Worm (Caenorhabditis elegans) whole organism, L3 larva: ENCODE data around the gene fbxo-11.2.

ENCODE experiments used
- R02D3.7 ChIP-seq: fragments of 150-350 bp; optimal IDR thresholded peaks from 2 replicates; lab custom pipeline; 2014; ENCODE audit warnings: missing biosample characterization, missing genetic modification characterization
- ZK546.5 ChIP-seq: sonication (generic microtip); optimal IDR thresholded peaks from 2 replicates; lab custom pipeline; 2017; ENCODE audit warnings: missing biosample characterization, missing genetic modification characterization
- aly-2 ChIP-seq: fragments of 150-350 bp; optimal IDR thresholded peaks from 2 replicates; lab custom pipeline; 2014; ENCODE audit warnings: missing biosample characterization, missing genetic modification characterization
- ama-1 ChIP-seq: fragments of 150-350 bp; optimal IDR thresholded peaks from 2 replicates; lab custom pipeline; 2018
- ceh-16 ChIP-seq: sonication (generic microtip); optimal IDR thresholded peaks from 2 replicates; lab custom pipeline; 2017; ENCODE audit warnings: missing biosample characterization, missing genetic modification characterization
- ceh-28 ChIP-seq: fragments of 150-350 bp; optimal IDR thresholded peaks from 2 replicates; lab custom pipeline; 2014; ENCODE audit warnings: missing biosample characterization, missing genetic modification reagents, missing genetic modification characterization
- ceh-82 ChIP-seq: fragments of 150-350 bp; optimal IDR thresholded peaks from 2 replicates; lab custom pipeline; 2014; ENCODE audit warnings: missing biosample characterization, missing genetic modification characterization
- egl-5 ChIP-seq: fragments of 150-350 bp; optimal IDR thresholded peaks from 2 replicates; lab custom pipeline; 2017; ENCODE audit warnings: missing biosample characterization, missing genetic modification reagents, missing genetic modification characterization, inconsistent platforms
- elt-2 ChIP-seq: sonication (generic microtip); optimal IDR thresholded peaks from 2 replicates; lab custom pipeline; 2016; ENCODE audit warnings: missing genetic modification reagents, mild to moderate bottlenecking, missing genetic modification characterization, missing compliant biosample characterization
- elt-3 ChIP-seq, 3 experiments: fragments of 150-350 bp in 1 of 3; sonication (generic microtip) in 2 of 3; optimal IDR thresholded peaks; 2 replicates in 2 of 3; 4 replicates in 1 of 3; lab custom pipeline; 2014 to 2017; ENCODE audit warnings: missing biosample characterization in 3 of 3, missing genetic modification characterization in 3 of 3
- fkh-10 ChIP-seq: sonication (generic microtip); optimal IDR thresholded peaks from 2 replicates; lab custom pipeline; 2017; ENCODE audit warnings: missing biosample characterization, missing genetic modification reagents, missing genetic modification characterization
- fkh-2 ChIP-seq: fragments of 150-350 bp; optimal IDR thresholded peaks from 2 replicates; lab custom pipeline; 2014; ENCODE audit warnings: missing biosample characterization, missing genetic modification reagents, missing genetic modification characterization
- fos-1 ChIP-seq: fragments of 150-350 bp; optimal IDR thresholded peaks from 2 replicates; lab custom pipeline; 2014; ENCODE audit warnings: missing biosample characterization, missing genetic modification characterization
- hmg-11 ChIP-seq: sonication (generic microtip); optimal IDR thresholded peaks from 2 replicates; lab custom pipeline; 2016; ENCODE audit warnings: missing genetic modification characterization, missing compliant biosample characterization
- jun-1 ChIP-seq: fragments of 150-350 bp; optimal IDR thresholded peaks from 2 replicates; lab custom pipeline; 2014; ENCODE audit warnings: missing biosample characterization, missing genetic modification reagents, missing genetic modification characterization
- lin-15B ChIP-seq: fragments of 150-350 bp; optimal IDR thresholded peaks from 2 replicates; lab custom pipeline; 2014; ENCODE audit warnings: missing biosample characterization, missing genetic modification characterization
- lsy-12 ChIP-seq: sonication (generic microtip); optimal IDR thresholded peaks from 2 replicates; lab custom pipeline; 2016; ENCODE audit warnings: mild to moderate bottlenecking, missing genetic modification characterization, missing compliant biosample characterization
- mdl-1 ChIP-seq: fragments of 150-350 bp; optimal IDR thresholded peaks from 2 replicates; lab custom pipeline; 2014; ENCODE audit warnings: missing biosample characterization, missing genetic modification characterization
- mml-1 ChIP-seq: fragments of 150-350 bp; sonication (generic microtip); optimal IDR thresholded peaks from 3 replicates; lab custom pipeline; 2014; ENCODE audit warnings: missing biosample characterization, missing genetic modification characterization
- nfya-1 ChIP-seq: sonication (generic microtip); optimal IDR thresholded peaks from 2 replicates; lab custom pipeline; 2017; ENCODE audit warnings: missing genetic modification characterization, mild to moderate bottlenecking, missing compliant biosample characterization, antibody characterized with exemption, moderate library complexity; ENCODE audit not compliant: insufficient read depth
- nhr-11 ChIP-seq: fragments of 150-350 bp; optimal IDR thresholded peaks from 2 replicates; lab custom pipeline; 2014; ENCODE audit warnings: missing biosample characterization, missing genetic modification characterization
- nhr-12 ChIP-seq: fragments of 150-350 bp; optimal IDR thresholded peaks from 2 replicates; lab custom pipeline; 2014; ENCODE audit warnings: missing biosample characterization, missing genetic modification characterization
- nhr-23 ChIP-seq: fragments of 150-350 bp; optimal IDR thresholded peaks from 2 replicates; lab custom pipeline; 2014; ENCODE audit warnings: missing biosample characterization, missing genetic modification reagents, missing genetic modification characterization
- nhr-237 ChIP-seq: fragments of 150-350 bp; optimal IDR thresholded peaks from 2 replicates; lab custom pipeline; 2014; ENCODE audit warnings: missing biosample characterization, missing genetic modification characterization
- nhr-25 ChIP-seq: sonication (generic microtip); optimal IDR thresholded peaks from 2 replicates; lab custom pipeline; 2017; ENCODE audit warnings: missing biosample characterization, missing genetic modification characterization
- nhr-28 ChIP-seq: fragments of 150-350 bp; optimal IDR thresholded peaks from 2 replicates; lab custom pipeline; 2014; ENCODE audit warnings: missing biosample characterization, missing genetic modification characterization
- nhr-43 ChIP-seq: sonication (generic microtip); optimal IDR thresholded peaks from 2 replicates; lab custom pipeline; 2016; ENCODE audit warnings: mild to moderate bottlenecking, missing genetic modification characterization, missing compliant biosample characterization; ENCODE audit not compliant: poor library complexity, severe bottlenecking
- nhr-76 ChIP-seq: fragments of 150-350 bp; sonication (generic microtip); optimal IDR thresholded peaks from 5 replicates; lab custom pipeline; 2014; ENCODE audit warnings: missing biosample characterization, missing genetic modification characterization
- nhr-77 ChIP-seq: fragments of 150-350 bp; optimal IDR thresholded peaks from 2 replicates; lab custom pipeline; 2014; ENCODE audit warnings: missing biosample characterization, missing genetic modification characterization
- pha-4 ChIP-seq: fragments of 150-350 bp; optimal IDR thresholded peaks from 2 replicates; lab custom pipeline; 2014; ENCODE audit warnings: missing biosample characterization, missing genetic modification reagents, missing genetic modification characterization
- sea-2 ChIP-seq: fragments of 150-350 bp; sonication (generic microtip); optimal IDR thresholded peaks from 4 replicates; lab custom pipeline; 2014; ENCODE audit warnings: missing biosample characterization, missing genetic modification reagents, missing genetic modification characterization
- skn-1 ChIP-seq: fragments of 150-350 bp; optimal IDR thresholded peaks from 2 replicates; lab custom pipeline; 2014; ENCODE audit warnings: missing biosample characterization, missing genetic modification characterization
- snpc-4 ChIP-seq: fragments of 150-350 bp; optimal IDR thresholded peaks from 2 replicates; lab custom pipeline; 2014; ENCODE audit warnings: missing biosample characterization, missing genetic modification characterization
- unc-39 ChIP-seq: sonication (generic microtip); optimal IDR thresholded peaks from 4 replicates; lab custom pipeline; 2017; ENCODE audit warnings: missing biosample characterization, missing genetic modification characterization
- ztf-11 ChIP-seq: fragments of 150-350 bp; optimal IDR thresholded peaks from 2 replicates; lab custom pipeline; 2014; ENCODE audit warnings: missing biosample characterization, missing genetic modification characterization
- ztf-4 ChIP-seq: fragments of 150-350 bp; optimal IDR thresholded peaks from 2 replicates; lab custom pipeline; 2014; ENCODE audit warnings: missing biosample characterization, missing genetic modification characterization

fbxo-11.2 gene

DNA sequence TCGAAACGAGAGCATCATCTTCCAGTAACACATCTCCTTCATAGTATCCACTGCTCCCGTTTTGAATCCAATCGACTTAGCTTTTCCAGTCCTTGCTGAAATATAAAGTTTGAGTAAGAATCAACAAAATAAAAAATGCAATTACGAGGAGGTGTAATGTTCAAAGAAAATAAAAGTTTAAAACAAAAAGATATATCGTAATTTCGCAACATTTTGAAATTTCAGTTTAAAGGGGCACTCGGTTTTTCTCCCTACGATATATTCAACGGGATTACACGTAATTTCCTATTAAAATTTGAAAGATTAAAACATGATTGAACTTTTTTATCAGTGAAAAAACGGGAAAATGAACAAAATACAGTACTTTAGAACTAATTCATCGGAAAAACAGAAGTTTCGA lies 37.0 kb downstream of the fbxo-11.2 start, which contains the start of gene Y34F4.3:
Gene Y34F4.3, minus strand, starts transcription at position 101 of the 400 bp plus-strand sequence.
- TF ChIP-seq sea-2 (GFP tag; lab: Kevin White, UChicago), result no peak

DNA sequence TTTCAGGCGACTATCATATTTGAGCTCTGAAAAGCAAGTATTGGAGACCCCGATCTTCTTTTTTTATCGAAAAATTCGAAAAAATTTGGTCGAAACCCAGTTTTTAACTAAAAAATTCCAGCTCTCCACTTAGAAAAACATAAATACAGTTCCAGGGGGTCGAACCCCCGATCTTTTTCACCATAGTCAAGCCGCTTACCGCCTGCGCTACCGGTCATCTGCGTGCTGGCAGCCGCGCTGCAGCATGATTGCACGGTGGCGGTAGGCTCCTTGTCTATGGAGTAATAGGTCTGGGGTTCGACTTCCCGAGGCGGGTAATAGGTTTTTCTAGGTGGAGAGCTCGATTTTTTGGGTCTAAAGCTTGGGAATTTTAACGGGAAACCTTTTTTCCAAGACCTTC lies 43.3 kb downstream of the fbxo-11.2 start, which contains the start of gene clc-24:
Gene clc-24, plus strand, starts transcription at position 263 of the 400 bp plus-strand sequence.
- TF ChIP-seq nhr-11 (tag; lab: Kevin White, UChicago), result no peak
- no peak for TF ChIP-seq R02D3.7 (tag; lab: Kevin White, UChicago)
- TF ChIP-seq ceh-16 (tag; lab: Kevin White, UChicago), result no peak
- no peak for TF ChIP-seq elt-2 (tag; lab: Kevin White, UChicago)
- no peak for TF ChIP-seq nhr-76
- TF ChIP-seq ztf-11 (tag; lab: Kevin White, UChicago), result no peak
- TF ChIP-seq jun-1 (tag; lab: Kevin White, UChicago), result no peak
- no peak for TF ChIP-seq fos-1 (tag; lab: Kevin White, UChicago)
- no peak for TF ChIP-seq pha-4 (tag; lab: Kevin White, UChicago)
- no peak for TF ChIP-seq ama-1
- no peak for TF ChIP-seq elt-3 (tag; optimal IDR thresholded peaks at IDR 0.05; lab: Kevin White, UChicago)
- TF ChIP-seq fkh-2 (tag; lab: Kevin White, UChicago), result no peak
- TF ChIP-seq nhr-25 (tag; lab: Kevin White, UChicago), result no peak
- no peak for TF ChIP-seq nhr-23
- no peak for TF ChIP-seq ztf-4 (tag; lab: Kevin White, UChicago)
- no peak for TF ChIP-seq aly-2 (tag; lab: Kevin White, UChicago)
- TF ChIP-seq lsy-12, result no peak
- TF ChIP-seq unc-39, result no peak
- TF ChIP-seq ceh-28 (tag; lab: Kevin White, UChicago), result no peak
- TF ChIP-seq egl-5 (tag; lab: Kevin White, UChicago), result no peak

DNA sequence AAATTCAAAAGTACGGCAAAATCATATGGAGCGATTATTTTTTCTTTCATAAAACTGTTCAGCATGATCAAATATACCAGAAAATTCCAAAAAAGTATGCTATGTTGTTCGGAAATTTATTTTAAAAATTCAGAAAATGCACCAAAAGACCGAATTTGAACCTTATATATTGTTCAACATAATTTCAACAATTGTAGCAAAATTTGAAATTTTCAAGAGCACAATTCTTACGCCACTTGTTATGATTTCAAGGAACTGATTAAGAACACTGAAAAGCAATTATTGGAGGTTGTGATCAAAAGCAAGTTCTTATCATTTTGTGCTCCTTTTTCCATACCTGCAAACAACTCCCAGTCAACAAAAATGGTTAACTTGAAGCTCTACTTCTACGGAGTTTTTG lies 45.0 kb downstream of the fbxo-11.2 start, which contains the start of gene clc-27:
Gene clc-27, plus strand, starts transcription at position 301 of the 400 bp plus-strand sequence.
- no peak for TF ChIP-seq ceh-28 (tag; lab: Kevin White, UChicago)
- no peak for TF ChIP-seq hmg-11 (tag; lab: Kevin White, UChicago)
- no peak for TF ChIP-seq lin-15B
- no peak for TF ChIP-seq nhr-12 (tag; lab: Kevin White, UChicago)
- TF ChIP-seq nfya-1, result no peak
- TF ChIP-seq nhr-25 (tag; lab: Kevin White, UChicago), result no peak
- no peak for TF ChIP-seq nhr-28 (tag; lab: Kevin White, UChicago)
- TF ChIP-seq lsy-12, result no peak
- TF ChIP-seq nhr-77 (tag; lab: Kevin White, UChicago), result no peak
- no peak for TF ChIP-seq jun-1 (tag; lab: Kevin White, UChicago)
- TF ChIP-seq nhr-237, result no peak
- no peak for TF ChIP-seq nhr-76
- TF ChIP-seq elt-3 (tag; optimal IDR thresholded peaks at IDR 0.05; lab: Kevin White, UChicago), result no peak

DNA sequence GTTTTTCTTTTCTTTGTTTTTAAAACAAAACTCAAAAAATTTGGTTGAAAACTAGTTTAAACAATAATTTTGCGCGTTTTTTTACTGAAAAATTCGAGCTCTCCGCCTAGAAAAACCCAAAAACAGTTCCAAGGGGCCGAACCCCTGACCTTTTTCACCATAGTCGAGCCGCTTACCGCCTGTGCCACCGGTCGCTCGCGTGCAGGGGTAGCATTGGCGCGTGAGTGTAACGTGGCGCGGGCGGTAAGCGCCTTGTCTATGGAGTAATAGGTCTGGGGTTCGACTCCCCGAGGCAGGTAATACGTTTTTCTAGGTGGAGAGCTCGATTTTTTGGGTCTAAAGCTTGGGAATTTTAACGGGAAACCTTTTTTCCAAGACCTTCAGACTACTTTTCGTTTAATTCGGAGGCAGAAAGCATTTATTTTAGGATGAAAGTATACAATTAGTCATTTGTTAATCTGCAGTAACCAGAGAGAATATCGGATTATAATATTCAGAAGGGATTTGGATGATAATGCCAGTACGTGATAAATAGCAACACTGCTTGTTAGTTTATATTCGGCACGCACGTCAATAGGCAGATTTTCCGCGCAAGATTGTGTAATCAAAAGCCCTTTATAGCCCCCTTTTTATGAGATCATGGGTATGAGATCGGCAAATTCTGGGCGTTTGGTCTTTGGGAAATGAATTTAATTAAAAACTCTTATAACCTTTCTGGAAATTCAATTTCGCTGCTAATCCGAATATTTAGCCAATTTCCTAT lies 45.7 kb downstream of the fbxo-11.2 start:
- TF ChIP-seq ztf-11 (tag; lab: Kevin White, UChicago) (no peak), nhr-25 (tag; lab: Kevin White, UChicago) (no peak), mml-1 (tag; lab: Kevin White, UChicago) (no peak), ceh-82 (tag; lab: Kevin White, UChicago) (no peak), mdl-1 (tag; lab: Kevin White, UChicago) (no peak), fkh-2 (tag; lab: Kevin White, UChicago) (no peak), ZK546.5 (tag; lab: Kevin White, UChicago) (no peak), aly-2 (tag; lab: Kevin White, UChicago) (no peak), nhr-12 (tag; lab: Kevin White, UChicago) (no peak), R02D3.7 (tag; lab: Kevin White, UChicago) (no peak), elt-2 (tag; lab: Kevin White, UChicago) (no peak), skn-1 (tag; lab: Kevin White, UChicago) (no peak), unc-39 (no peak), nhr-43 (tag; lab: Kevin White, UChicago) (no peak), egl-5 (tag; lab: Kevin White, UChicago) (no peak), ama-1 (no peak), fkh-10 (GFP tag; lab: Kevin White, UChicago) (no peak), nhr-11 (tag; lab: Kevin White, UChicago) (no peak), hmg-11 (tag; lab: Kevin White, UChicago) (no peak), snpc-4 (tag; lab: Kevin White, UChicago) (no peak)
- TF ChIP-seq, all 47 proteins: peak for 0
